Fruit fly (Drosophila melanogaster) whole organism, prepupa: Measurements from ENCODE around the gene Sfxn2.

Experiments
- Blimp-1 ChIP-seq: fragments of 200-800 bp; sonication (Bioruptor generic); optimal IDR thresholded peaks from 3 replicates; lab custom pipeline; 2017; ENCODE audit warnings: missing biosample characterization, missing genetic modification characterization, mild to moderate bottlenecking, moderate library complexity, missing genetic modification reagents
- CG10631 ChIP-seq: fragments of 200-800 bp; sonication (Bioruptor generic); optimal IDR thresholded peaks from 2 replicates; lab custom pipeline; 2016; ENCODE audit warnings: missing biosample characterization, missing genetic modification characterization
- CG10669 ChIP-seq: fragments of 200-800 bp; sonication (Bioruptor generic); optimal IDR thresholded peaks from 3 replicates; lab custom pipeline; 2018; ENCODE audit warnings: missing biosample characterization, mild to moderate bottlenecking, missing genetic modification characterization, moderate library complexity
- CG11294 ChIP-seq: fragments of 200-800 bp; sonication (Bioruptor generic); IDR thresholded peaks from 2 replicates; pipeline ENCODE4 v1.3.6; 2022; ENCODE audit warnings: missing biosample characterization, missing genetic modification characterization
- CG11762 ChIP-seq: fragments of 200-800 bp; sonication (Bioruptor generic); optimal IDR thresholded peaks from 3 replicates; lab custom pipeline; 2016; ENCODE audit warnings: missing biosample characterization, missing genetic modification characterization; ENCODE audit not compliant: insufficient read depth
- CG11902 ChIP-seq: fragments of 200-800 bp; sonication (Bioruptor generic); optimal IDR thresholded peaks from 3 replicates; lab custom pipeline; 2016; ENCODE audit warnings: missing biosample characterization, missing genetic modification characterization
- CG15336 ChIP-seq: fragments of 200-800 bp; sonication (Bioruptor generic); IDR thresholded peaks from 2 replicates; pipeline ENCODE4 v1.3.6; 2022; ENCODE audit warnings: missing biosample characterization, missing genetic modification characterization
- CG1621 ChIP-seq: fragments of 200-800 bp; sonication (Bioruptor generic); optimal IDR thresholded peaks from 3 replicates; lab custom pipeline; 2018; ENCODE audit warnings: missing biosample characterization, mild to moderate bottlenecking, missing genetic modification characterization
- CG16779 ChIP-seq: fragments of 200-800 bp; sonication (Bioruptor generic); optimal IDR thresholded peaks from 3 replicates; lab custom pipeline; 2017; ENCODE audit warnings: missing biosample characterization, mild to moderate bottlenecking, missing genetic modification characterization
- CG31627 ChIP-seq: fragments of 200-800 bp; sonication (Bioruptor generic); optimal IDR thresholded peaks from 3 replicates; lab custom pipeline; 2016; ENCODE audit warnings: missing biosample characterization, missing genetic modification characterization
- CG32006 ChIP-seq: fragments of 200-800 bp; sonication (Bioruptor generic); optimal IDR thresholded peaks from 3 replicates; lab custom pipeline; 2017; ENCODE audit warnings: missing biosample characterization, mild to moderate bottlenecking, missing genetic modification characterization
- CG34406 ChIP-seq: fragments of 200-800 bp; sonication (Bioruptor generic); optimal IDR thresholded peaks from 3 replicates; lab custom pipeline; 2016; ENCODE audit warnings: missing biosample characterization, missing genetic modification characterization
- CG4318 ChIP-seq: fragments of 200-800 bp; sonication (Bioruptor generic); optimal IDR thresholded peaks from 3 replicates; lab custom pipeline; 2017; ENCODE audit warnings: missing biosample characterization, mild to moderate bottlenecking, missing genetic modification characterization
- CG6276 ChIP-seq: fragments of 200-800 bp; sonication (Bioruptor generic); optimal IDR thresholded peaks from 2 replicates; lab custom pipeline; 2017; ENCODE audit warnings: missing biosample characterization, mild to moderate bottlenecking, missing genetic modification characterization
- CG6808 ChIP-seq: fragments of 200-800 bp; sonication (Bioruptor generic); optimal IDR thresholded peaks from 3 replicates; lab custom pipeline; 2017; ENCODE audit warnings: missing biosample characterization, missing genetic modification characterization, mild to moderate bottlenecking, moderate library complexity, missing genetic modification reagents
- CG6854 ChIP-seq: fragments of 200-800 bp; sonication (Bioruptor generic); optimal IDR thresholded peaks from 2 replicates; lab custom pipeline; 2017; ENCODE audit warnings: missing biosample characterization, mild to moderate bottlenecking, missing genetic modification characterization
- CG7368 ChIP-seq: fragments of 200-800 bp; sonication (Bioruptor generic); optimal IDR thresholded peaks from 3 replicates; lab custom pipeline; 2016; ENCODE audit warnings: missing biosample characterization, missing genetic modification characterization
- CG8119 ChIP-seq: fragments of 200-800 bp; sonication (Bioruptor generic); IDR thresholded peaks from 3 replicates; pipeline ENCODE4 v1.3.6; 2022; ENCODE audit warnings: missing biosample characterization, missing genetic modification characterization
- CG8319 ChIP-seq: fragments of 200-800 bp; sonication (Bioruptor generic); optimal IDR thresholded peaks from 3 replicates; lab custom pipeline; 2016; ENCODE audit warnings: missing biosample characterization, missing genetic modification characterization
- CG8632 ChIP-seq: fragments of 200-800 bp; sonication (Bioruptor generic); optimal IDR thresholded peaks from 3 replicates; lab custom pipeline; 2016; ENCODE audit warnings: missing biosample characterization, missing genetic modification characterization
- CG9139 ChIP-seq: fragments of 200-800 bp; sonication (Bioruptor generic); optimal IDR thresholded peaks from 3 replicates; lab custom pipeline; 2017; ENCODE audit warnings: missing biosample characterization, mild to moderate bottlenecking, missing genetic modification characterization
- Eip75B ChIP-seq: fragments of 200-800 bp; sonication (Bioruptor generic); optimal IDR thresholded peaks from 3 replicates; lab custom pipeline; 2016; ENCODE audit warnings: missing biosample characterization, missing genetic modification characterization
- Eip78C ChIP-seq: fragments of 200-800 bp; sonication (Bioruptor generic); peaks from one replicate; lab custom pipeline; 2016; ENCODE audit warnings: missing biosample characterization, missing genetic modification characterization
- Eip93F ChIP-seq: fragments of 200-800 bp; sonication (Bioruptor generic); optimal IDR thresholded peaks from 2 replicates; lab custom pipeline; 2016; ENCODE audit warnings: missing biosample characterization, mild to moderate bottlenecking, missing genetic modification characterization
- Ets21C ChIP-seq: fragments of 200-800 bp; sonication (Bioruptor generic); optimal IDR thresholded peaks from 3 replicates; lab custom pipeline; 2016; ENCODE audit warnings: missing biosample characterization, missing genetic modification characterization
- Ets96B ChIP-seq: fragments of 200-800 bp; optimal IDR thresholded peaks from 2 replicates; lab custom pipeline; 2019; ENCODE audit warnings: missing biosample characterization, mild to moderate bottlenecking, missing genetic modification characterization, moderate library complexity
- Gug ChIP-seq: fragments of 200-800 bp; sonication (Bioruptor generic); IDR thresholded peaks from 2 replicates; pipeline ENCODE4 v1.3.6; 2022; ENCODE audit warnings: missing biosample characterization, missing genetic modification characterization
- Hr38 ChIP-seq: sonication (Bioruptor generic); optimal IDR thresholded peaks from 2 replicates; lab custom pipeline; 2016; ENCODE audit warnings: missing biosample characterization, missing genetic modification characterization
- Hr4 ChIP-seq: fragments of 200-800 bp; sonication (Bioruptor generic); optimal IDR thresholded peaks from 3 replicates; lab custom pipeline; 2016; ENCODE audit warnings: missing biosample characterization, missing genetic modification characterization
- Lpt ChIP-seq: fragments of 200-800 bp; sonication (Bioruptor generic); optimal IDR thresholded peaks from 3 replicates; lab custom pipeline; 2016; ENCODE audit warnings: missing biosample characterization, missing genetic modification characterization
- OdsH ChIP-seq: fragments of 200-800 bp; sonication (Bioruptor generic); optimal IDR thresholded peaks from 3 replicates; lab custom pipeline; 2016; ENCODE audit warnings: missing biosample characterization, missing genetic modification characterization
- Smox ChIP-seq: fragments of 200-800 bp; sonication (Bioruptor generic); optimal IDR thresholded peaks from 3 replicates; lab custom pipeline; 2016; ENCODE audit warnings: missing biosample characterization, missing genetic modification characterization
- Sox102F ChIP-seq: fragments of 200-800 bp; sonication (Bioruptor generic); optimal IDR thresholded peaks from 2 replicates; lab custom pipeline; 2016; ENCODE audit warnings: missing biosample characterization, mild to moderate bottlenecking, missing genetic modification characterization
- Sox14 ChIP-seq: fragments of 200-800 bp; sonication (Bioruptor generic); optimal IDR thresholded peaks from 3 replicates; lab custom pipeline; 2016; ENCODE audit warnings: missing biosample characterization, missing genetic modification characterization
- Sox15 ChIP-seq: fragments of 200-800 bp; sonication (Bioruptor generic); optimal IDR thresholded peaks from 3 replicates; lab custom pipeline; 2016; ENCODE audit warnings: missing biosample characterization, missing genetic modification characterization
- cyc ChIP-seq: fragments of 200-800 bp; sonication (Bioruptor generic); optimal IDR thresholded peaks from 3 replicates; lab custom pipeline; 2016; ENCODE audit warnings: missing biosample characterization, missing genetic modification characterization
- dac ChIP-seq: fragments of 200-800 bp; sonication (Bioruptor generic); optimal IDR thresholded peaks from 2 replicates; lab custom pipeline; 2017; ENCODE audit warnings: missing biosample characterization, mild to moderate bottlenecking, missing genetic modification characterization
- dsx ChIP-seq: fragments of 200-800 bp; optimal IDR thresholded peaks from 3 replicates; lab custom pipeline; 2019; ENCODE audit warnings: missing biosample characterization, mild to moderate bottlenecking, missing genetic modification characterization, moderate library complexity; ENCODE audit not compliant: poor library complexity, severe bottlenecking
- eg ChIP-seq: fragments of 200-800 bp; sonication (Bioruptor generic); IDR thresholded peaks from 3 replicates; pipeline ENCODE4 v1.3.6; 2022; ENCODE audit warnings: missing biosample characterization, missing genetic modification characterization
- fd59A ChIP-seq: fragments of 200-800 bp; sonication (Bioruptor generic); optimal IDR thresholded peaks from 2 replicates; lab custom pipeline; 2017; ENCODE audit warnings: missing biosample characterization, mild to moderate bottlenecking, missing genetic modification characterization, missing genetic modification reagents
- fkh ChIP-seq: fragments of 200-800 bp; sonication (Bioruptor generic); optimal IDR thresholded peaks from 3 replicates; lab custom pipeline; 2017; ENCODE audit warnings: missing biosample characterization, mild to moderate bottlenecking, missing genetic modification characterization, moderate library complexity
- lz ChIP-seq: fragments of 200-800 bp; sonication (Bioruptor generic); optimal IDR thresholded peaks from 3 replicates; lab custom pipeline; 2016; ENCODE audit warnings: missing biosample characterization, missing genetic modification characterization
- net ChIP-seq: fragments of 200-800 bp; sonication (Bioruptor generic); optimal IDR thresholded peaks from 3 replicates; lab custom pipeline; 2016; ENCODE audit warnings: missing biosample characterization, missing genetic modification characterization
- pdm3 ChIP-seq: fragments of 200-800 bp; sonication (Bioruptor generic); optimal IDR thresholded peaks from 3 replicates; lab custom pipeline; 2016; ENCODE audit warnings: missing biosample characterization, missing genetic modification characterization
- salr ChIP-seq, 2 experiments: fragments of 200-800 bp; sonication (Bioruptor generic); optimal IDR thresholded peaks; 3 replicates each; lab custom pipeline; 2016 to 2018; ENCODE audit warnings: missing biosample characterization in 2 of 2, missing genetic modification characterization in 2 of 2, mild to moderate bottlenecking in 1 of 2
- spab ChIP-seq: fragments of 200-800 bp; sonication (Bioruptor generic); optimal IDR thresholded peaks from 2 replicates; lab custom pipeline; 2017; ENCODE audit warnings: missing biosample characterization, mild to moderate bottlenecking, missing genetic modification characterization, missing genetic modification reagents
- ss ChIP-seq, 2 experiments: fragments of 200-800 bp; sonication (Bioruptor generic); optimal IDR thresholded peaks; 2 replicates in 1 of 2; 3 replicates in 1 of 2; lab custom pipeline; 2017 to 2018; ENCODE audit warnings: mild to moderate bottlenecking in 2 of 2, missing biosample characterization in 2 of 2, missing genetic modification characterization in 2 of 2, moderate library complexity in 1 of 2
- svp ChIP-seq: fragments of 200-800 bp; sonication (Bioruptor generic); peaks from one replicate; lab custom pipeline; 2016; ENCODE audit warnings: missing biosample characterization, missing genetic modification characterization
- topi ChIP-seq: fragments of 200-800 bp; sonication (Bioruptor generic); optimal IDR thresholded peaks from 3 replicates; lab custom pipeline; 2016; ENCODE audit warnings: missing biosample characterization, missing genetic modification characterization
- vri ChIP-seq: fragments of 200-800 bp; sonication (Bioruptor generic); optimal IDR thresholded peaks from 3 replicates; lab custom pipeline; 2016; ENCODE audit warnings: missing biosample characterization, mild to moderate bottlenecking, missing genetic modification characterization

Gene Sfxn2

DNA sequence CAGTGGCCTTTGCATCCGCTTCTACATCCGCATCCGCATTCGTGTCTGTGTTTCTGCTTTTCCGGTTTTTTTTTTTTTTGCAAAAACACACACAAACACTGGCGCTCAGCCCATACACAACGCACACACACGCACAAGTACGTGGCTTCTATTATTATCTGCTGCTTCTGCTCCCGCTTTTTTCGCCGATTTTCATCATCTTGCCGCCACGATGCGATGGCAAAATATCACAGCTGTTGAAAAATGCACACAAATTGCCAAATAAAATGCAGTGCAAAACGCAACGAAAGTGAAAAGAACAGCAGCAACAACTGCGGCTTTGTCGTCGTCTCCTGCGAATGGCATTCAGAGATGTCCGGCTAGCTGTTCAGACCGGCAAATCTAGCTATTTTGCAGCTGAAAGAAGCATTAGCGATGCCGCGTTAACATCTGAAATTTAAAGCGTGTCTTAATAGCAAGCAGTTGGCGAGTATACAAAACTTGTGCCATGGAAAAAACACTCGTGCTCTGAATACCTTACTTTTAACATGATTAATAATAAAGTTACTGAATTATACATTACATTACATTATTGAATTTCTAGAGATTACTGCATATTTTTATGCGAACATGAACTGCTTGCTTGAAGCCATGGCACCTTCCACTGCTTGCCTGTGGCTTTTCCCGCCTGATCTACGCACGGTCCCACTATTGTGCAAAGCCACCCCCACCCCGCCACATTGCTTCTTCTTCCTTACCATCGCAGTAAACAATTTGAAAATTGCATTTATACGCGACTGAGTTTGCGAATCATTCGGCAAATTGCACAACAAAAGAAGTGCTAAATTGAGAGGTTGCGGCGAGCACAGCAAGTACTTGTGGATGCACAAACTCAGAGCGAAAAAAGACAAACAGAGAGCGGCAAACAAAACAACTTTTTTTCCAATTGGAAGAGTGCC lies at the start of gene Sfxn2, which contains the start of gene Ugt316A1:
Sfxn2 (plus strand) TSS at position 694 of the 938 bp plus-strand sequence.
Ugt316A1 (minus strand) TSS at position 345 of the 938 bp plus-strand sequence.
- TF ChIP-seq CG16779 (tag; lab: Kevin White, UChicago), result no peak
- peak; percentile 60 for TF ChIP-seq CG6276
- no peak for TF ChIP-seq spab
- TF ChIP-seq cyc (GFP tag; lab: Kevin White, UChicago), result peak; percentile 36
- TF ChIP-seq Ets96B, result peak; percentile 27
- TF ChIP-seq CG1621, result peak; percentile 16
- no peak for TF ChIP-seq CG11902 (GFP tag; lab: Kevin White, UChicago)
- peak; percentile 59 for TF ChIP-seq Sox14 (GFP tag; lab: Kevin White, UChicago)
- TF ChIP-seq pdm3 (GFP tag; lab: Kevin White, UChicago), result peak; percentile 20
- TF ChIP-seq Hr38 (GFP tag; lab: Kevin White, UChicago), result no peak
- TF ChIP-seq CG34406 (GFP tag; lab: Kevin White, UChicago), result peak; percentile 1
- TF ChIP-seq Eip78C (GFP tag; lab: Kevin White, UChicago), result peak; percentile 68
- TF ChIP-seq dac (GFP tag; lab: Kevin White, UChicago), result no peak
- peak; percentile 100 for TF ChIP-seq Blimp-1 (GFP tag; lab: Kevin White, UChicago)
- TF ChIP-seq CG6808, result no peak
- peak; percentile 54; the same call in 2 of the 3 replicates for TF ChIP-seq eg (GFP tag; lab: Robert Waterston, UW)
- TF ChIP-seq lz, result peak; percentile 34
- TF ChIP-seq Hr4 (GFP tag; lab: Kevin White, UChicago), result peak; percentile 30
- peak; percentile 33 for TF ChIP-seq OdsH (GFP tag; lab: Kevin White, UChicago)
- TF ChIP-seq CG15336 (GFP tag; lab: Robert Waterston, UW), result peak; percentile 57
- TF ChIP-seq CG8632 (GFP tag; lab: Kevin White, UChicago), result peak; percentile 44
- TF ChIP-seq dsx (GFP tag; lab: Kevin White, UChicago), result peak; percentile 25
- peak; percentile 33 for TF ChIP-seq CG31627 (GFP tag; lab: Kevin White, UChicago)
- peak; percentile 37 for TF ChIP-seq CG10669 (GFP tag; lab: Kevin White, UChicago)
- peak; percentile 72 for TF ChIP-seq Eip93F (GFP tag; lab: Kevin White, UChicago)
- TF ChIP-seq Lpt (GFP tag; lab: Kevin White, UChicago), result peak; percentile 11
- TF ChIP-seq CG6854 (GFP tag; lab: Kevin White, UChicago), result peak; percentile 91
- TF ChIP-seq net (GFP tag; lab: Kevin White, UChicago), result peak; percentile 57
- no peak for TF ChIP-seq CG32006 (GFP tag; lab: Kevin White, UChicago)
- peak; percentile 61; the same call in 2 of the 3 replicates for TF ChIP-seq CG8119 (GFP tag; lab: Robert Waterston, UW)
- TF ChIP-seq ss (GFP tag; optimal IDR thresholded peaks at IDR 0.05; lab: Kevin White, UChicago), result peak; percentile 66 to 74
- no peak for TF ChIP-seq svp
- TF ChIP-seq salr (GFP tag; optimal IDR thresholded peaks at IDR 0.05; lab: Kevin White, UChicago), result peak; percentile 6 to 33
- TF ChIP-seq CG10631 (GFP tag; lab: Kevin White, UChicago), result no peak
- no peak for TF ChIP-seq vri (GFP tag; lab: Kevin White, UChicago)
- TF ChIP-seq CG4318, result no peak
- peak; percentile 41 for TF ChIP-seq topi (GFP tag; lab: Kevin White, UChicago)
- TF ChIP-seq Smox (GFP tag; lab: Kevin White, UChicago), result peak; percentile 39
- TF ChIP-seq Sox102F (GFP tag; lab: Kevin White, UChicago), result peak; percentile 52
- no peak for TF ChIP-seq CG7368 (GFP tag; lab: Kevin White, UChicago)
- no peak for TF ChIP-seq Gug (GFP tag; lab: Robert Waterston, UW)
- TF ChIP-seq Sox15 (GFP tag; lab: Kevin White, UChicago), result no peak
- TF ChIP-seq CG11294 (GFP tag; lab: Robert Waterston, UW), result no peak
- TF ChIP-seq CG8319 (GFP tag; lab: Kevin White, UChicago), result peak; percentile 3
- no peak for TF ChIP-seq fd59A
- TF ChIP-seq CG9139 (GFP tag; lab: Kevin White, UChicago), result peak; percentile 56
- peak; percentile 9 for TF ChIP-seq Ets21C (GFP tag; lab: Kevin White, UChicago)
- TF ChIP-seq fkh (GFP tag; lab: Kevin White, UChicago), result no peak
- no peak for TF ChIP-seq CG11762 (GFP tag; lab: Kevin White, UChicago)
- peak; percentile 32 for TF ChIP-seq Eip75B (GFP tag; lab: Kevin White, UChicago)
